Worm (Caenorhabditis elegans) whole organism, L1 larva: ENCODE measurements around the gene imph-1.

Source experiments
- C04F5.9 ChIP-seq: sonication (generic microtip); optimal IDR thresholded peaks from 2 replicates; lab custom pipeline; 2016; ENCODE audit warnings: missing genetic modification characterization, missing compliant biosample characterization
- C16A3.4 ChIP-seq: fragments of 150-350 bp; optimal IDR thresholded peaks from 2 replicates; lab custom pipeline; 2014; ENCODE audit warnings: missing biosample characterization, missing genetic modification characterization
- C34B4.2 ChIP-seq: sonication (generic microtip); optimal IDR thresholded peaks from 2 replicates; lab custom pipeline; 2017; ENCODE audit warnings: mild to moderate bottlenecking, missing genetic modification characterization, missing compliant biosample characterization
- aly-2 ChIP-seq: fragments of 150-350 bp; optimal IDR thresholded peaks from 2 replicates; lab custom pipeline; 2014; ENCODE audit warnings: missing biosample characterization, missing genetic modification characterization
- blmp-1 ChIP-seq: fragments of 150-350 bp; optimal IDR thresholded peaks from 2 replicates; lab custom pipeline; 2014; ENCODE audit warnings: missing biosample characterization, missing genetic modification characterization
- ceh-8 ChIP-seq: fragments of 200-800 bp; sonication (Bioruptor generic); optimal IDR thresholded peaks from 2 replicates; lab custom pipeline; 2018; ENCODE audit warnings: mild to moderate bottlenecking, missing genetic modification characterization, moderate library complexity, missing compliant biosample characterization
- ces-1 ChIP-seq: fragments of 150-350 bp; optimal IDR thresholded peaks from 2 replicates; lab custom pipeline; 2014; ENCODE audit warnings: missing biosample characterization, missing genetic modification reagents, missing genetic modification characterization
- dpl-1 ChIP-seq, 3 experiments: fragments of 150-350 bp in 2 of 3; sonication (generic microtip) in 1 of 3; optimal IDR thresholded peaks; 2 replicates each; lab custom pipeline; 2014 to 2017; ENCODE audit warnings: missing biosample characterization in 3 of 3, missing genetic modification characterization in 3 of 3, missing genetic modification reagents in 3 of 3
- dsc-1 ChIP-seq: sonication (generic microtip); optimal IDR thresholded peaks from 2 replicates; lab custom pipeline; 2016; ENCODE audit warnings: mild to moderate bottlenecking, missing genetic modification characterization, missing compliant biosample characterization
- efl-1 ChIP-seq, 4 experiments: fragments of 150-350 bp; optimal IDR thresholded peaks in 3 of 4; peaks in 1 of 4; 1 replicate in 1 of 4; 2 replicates in 3 of 4; lab custom pipeline; 2014; ENCODE audit warnings: missing biosample characterization in 2 of 4, missing genetic modification characterization in 2 of 4, missing genetic modification reagents in 2 of 4
- efl-3 ChIP-seq: fragments of 200-800 bp; sonication (Bioruptor generic); optimal IDR thresholded peaks from 2 replicates; lab custom pipeline; 2018; ENCODE audit warnings: mild to moderate bottlenecking, missing genetic modification characterization, missing compliant biosample characterization
- fkh-10 ChIP-seq: sonication (generic microtip); optimal IDR thresholded peaks from 2 replicates; lab custom pipeline; 2017; ENCODE audit warnings: missing biosample characterization, missing genetic modification reagents, missing genetic modification characterization
- fkh-4 ChIP-seq: sonication (generic microtip); optimal IDR thresholded peaks from 2 replicates; lab custom pipeline; 2016; ENCODE audit warnings: missing compliant biosample characterization, missing genetic modification characterization, borderline replicate concordance
- fkh-8 ChIP-seq: sonication (generic microtip); optimal IDR thresholded peaks from 2 replicates; lab custom pipeline; 2016; ENCODE audit warnings: mild to moderate bottlenecking, missing genetic modification characterization, missing compliant biosample characterization
- hpl-2 ChIP-seq: fragments of 150-350 bp; optimal IDR thresholded peaks from 2 replicates; lab custom pipeline; 2014; ENCODE audit warnings: missing biosample characterization, missing genetic modification reagents, missing genetic modification characterization
- irx-1 ChIP-seq: sonication (generic microtip); optimal IDR thresholded peaks from 2 replicates; lab custom pipeline; 2016; ENCODE audit warnings: missing genetic modification characterization, missing compliant biosample characterization
- isw-1 ChIP-seq: fragments of 200-800 bp; sonication (Bioruptor generic); IDR thresholded peaks from 2 replicates; pipeline ENCODE4 v1.3.6; 2022; ENCODE audit warnings: missing genetic modification characterization, missing compliant biosample characterization
- jun-1 ChIP-seq: fragments of 150-350 bp; optimal IDR thresholded peaks from 2 replicates; lab custom pipeline; 2014; ENCODE audit warnings: missing biosample characterization, missing genetic modification reagents, missing genetic modification characterization
- lin-13 ChIP-seq: fragments of 150-350 bp; optimal IDR thresholded peaks from 2 replicates; lab custom pipeline; 2014; ENCODE audit warnings: missing biosample characterization, missing genetic modification reagents, missing genetic modification characterization
- lin-35 ChIP-seq, 2 experiments: fragments of 150-350 bp; optimal IDR thresholded peaks; 2 replicates each; lab custom pipeline; 2014; ENCODE audit warnings: missing biosample characterization in 2 of 2, missing genetic modification characterization in 2 of 2, missing genetic modification reagents in 2 of 2
- lin-39 ChIP-seq: fragments of 150-350 bp; optimal IDR thresholded peaks from 2 replicates; lab custom pipeline; 2014; ENCODE audit warnings: missing biosample characterization, missing genetic modification reagents, missing genetic modification characterization
- lsy-2 ChIP-seq, 2 experiments: fragments of 150-350 bp; optimal IDR thresholded peaks; 2 replicates each; lab custom pipeline; 2014; ENCODE audit warnings: missing biosample characterization in 2 of 2, missing genetic modification characterization in 2 of 2
- mab-9 ChIP-seq: fragments of 200-800 bp; sonication (Bioruptor generic); IDR thresholded peaks from 2 replicates; pipeline ENCODE4 v1.3.6; 2022; ENCODE audit warnings: missing genetic modification reagents, missing genetic modification characterization, missing compliant biosample characterization
- mep-1 ChIP-seq: fragments of 150-350 bp; optimal IDR thresholded peaks from 2 replicates; lab custom pipeline; 2014; ENCODE audit warnings: missing biosample characterization, missing genetic modification characterization
- nhr-12 ChIP-seq: sonication (generic microtip); optimal IDR thresholded peaks from 2 replicates; lab custom pipeline; 2017; ENCODE audit warnings: missing biosample characterization, missing genetic modification characterization
- nhr-19 ChIP-seq: fragments of 200-800 bp; sonication (Bioruptor generic); conservative IDR thresholded peaks from 2 replicates; pipeline ENCODE4 v1.3.6; 2022; ENCODE audit warnings: missing genetic modification characterization, missing compliant biosample characterization
- nhr-20 ChIP-seq: sonication (generic microtip); optimal IDR thresholded peaks from 2 replicates; lab custom pipeline; 2016; ENCODE audit warnings: mild to moderate bottlenecking, missing genetic modification characterization, missing compliant biosample characterization
- nhr-237 ChIP-seq: fragments of 150-350 bp; optimal IDR thresholded peaks from 2 replicates; lab custom pipeline; 2014; ENCODE audit warnings: missing biosample characterization, missing genetic modification characterization
- nhr-47 ChIP-seq: sonication (generic microtip); optimal IDR thresholded peaks from 2 replicates; lab custom pipeline; 2016; ENCODE audit warnings: mild to moderate bottlenecking, missing genetic modification characterization, moderate library complexity, missing compliant biosample characterization
- nhr-71 ChIP-seq: sonication (generic microtip); optimal IDR thresholded peaks from 2 replicates; lab custom pipeline; 2016; ENCODE audit warnings: mild to moderate bottlenecking, missing genetic modification characterization, moderate library complexity, missing compliant biosample characterization
- nhr-76 ChIP-seq: sonication (generic microtip); optimal IDR thresholded peaks from 2 replicates; lab custom pipeline; 2017; ENCODE audit warnings: missing biosample characterization, missing genetic modification characterization
- nhr-77 ChIP-seq: fragments of 150-350 bp; optimal IDR thresholded peaks from 2 replicates; lab custom pipeline; 2014; ENCODE audit warnings: missing biosample characterization, missing genetic modification characterization
- nhr-84 ChIP-seq: sonication (generic microtip); optimal IDR thresholded peaks from 2 replicates; lab custom pipeline; 2017; ENCODE audit warnings: missing biosample characterization, missing genetic modification characterization
- nhr-90 ChIP-seq: sonication (generic microtip); optimal IDR thresholded peaks from 2 replicates; lab custom pipeline; 2016; ENCODE audit warnings: mild to moderate bottlenecking, missing genetic modification characterization, missing compliant biosample characterization; ENCODE audit not compliant: poor library complexity
- pag-3 ChIP-seq: sonication (generic microtip); optimal IDR thresholded peaks from 2 replicates; lab custom pipeline; 2017; ENCODE audit warnings: missing genetic modification characterization, mild to moderate bottlenecking, missing compliant biosample characterization, antibody characterized with exemption, borderline replicate concordance; ENCODE audit not compliant: insufficient read depth
- pax-3 ChIP-seq: fragments of 200-800 bp; sonication (Bioruptor generic); optimal IDR thresholded peaks from 2 replicates; lab custom pipeline; 2018; ENCODE audit warnings: mild to moderate bottlenecking, missing genetic modification characterization, moderate library complexity, missing compliant biosample characterization
- skn-1 ChIP-seq: fragments of 150-350 bp; optimal IDR thresholded peaks from 2 replicates; lab custom pipeline; 2014; ENCODE audit warnings: missing biosample characterization, missing genetic modification characterization
- sox-4 ChIP-seq: sonication (generic microtip); optimal IDR thresholded peaks from 2 replicates; lab custom pipeline; 2016; ENCODE audit warnings: missing genetic modification characterization, missing compliant biosample characterization
- sptf-1 ChIP-seq: fragments of 150-350 bp; optimal IDR thresholded peaks from 2 replicates; lab custom pipeline; 2014; ENCODE audit warnings: missing biosample characterization, missing genetic modification characterization
- sup-37 ChIP-seq: fragments of 200-800 bp; sonication (Bioruptor generic); optimal IDR thresholded peaks from 2 replicates; lab custom pipeline; 2018; ENCODE audit warnings: mild to moderate bottlenecking, missing genetic modification characterization, missing compliant biosample characterization
- swsn-7 ChIP-seq: sonication (generic microtip); optimal IDR thresholded peaks from 2 replicates; lab custom pipeline; 2016; ENCODE audit warnings: missing genetic modification characterization, missing compliant biosample characterization
- tbx-2 ChIP-seq: sonication (generic microtip); optimal IDR thresholded peaks from 2 replicates; lab custom pipeline; 2016; ENCODE audit warnings: missing genetic modification characterization, missing compliant biosample characterization
- tlp-1 ChIP-seq: fragments of 150-350 bp; optimal IDR thresholded peaks from 2 replicates; lab custom pipeline; 2014; ENCODE audit warnings: missing biosample characterization, missing genetic modification characterization
- unc-130 ChIP-seq: fragments of 150-350 bp; optimal IDR thresholded peaks from 2 replicates; lab custom pipeline; 2017; ENCODE audit warnings: missing biosample characterization, missing genetic modification characterization, inconsistent platforms
- unc-30 ChIP-seq: sonication (generic microtip); optimal IDR thresholded peaks from 2 replicates; lab custom pipeline; 2017; ENCODE audit warnings: missing biosample characterization, missing genetic modification characterization
- unc-86 ChIP-seq: sonication (generic microtip); optimal IDR thresholded peaks from 2 replicates; lab custom pipeline; 2016; ENCODE audit warnings: missing genetic modification characterization, missing compliant biosample characterization
- xbp-1 ChIP-seq: sonication (generic microtip); optimal IDR thresholded peaks from 2 replicates; lab custom pipeline; 2016; ENCODE audit warnings: missing genetic modification characterization, missing compliant biosample characterization
- zag-1 ChIP-seq: fragments of 150-350 bp; optimal IDR thresholded peaks from 2 replicates; lab custom pipeline; 2014; ENCODE audit warnings: missing biosample characterization, missing genetic modification characterization
- ztf-11 ChIP-seq, 2 experiments: sonication (generic microtip); optimal IDR thresholded peaks; 2 replicates each; lab custom pipeline; 2016 to 2017; ENCODE audit warnings: missing genetic modification characterization in 2 of 2, missing biosample characterization in 1 of 2, missing compliant biosample characterization in 1 of 2
- ztf-4 ChIP-seq: fragments of 150-350 bp; optimal IDR thresholded peaks from 2 replicates; lab custom pipeline; 2014; ENCODE audit warnings: missing biosample characterization, missing genetic modification characterization

imph-1 gene

DNA sequence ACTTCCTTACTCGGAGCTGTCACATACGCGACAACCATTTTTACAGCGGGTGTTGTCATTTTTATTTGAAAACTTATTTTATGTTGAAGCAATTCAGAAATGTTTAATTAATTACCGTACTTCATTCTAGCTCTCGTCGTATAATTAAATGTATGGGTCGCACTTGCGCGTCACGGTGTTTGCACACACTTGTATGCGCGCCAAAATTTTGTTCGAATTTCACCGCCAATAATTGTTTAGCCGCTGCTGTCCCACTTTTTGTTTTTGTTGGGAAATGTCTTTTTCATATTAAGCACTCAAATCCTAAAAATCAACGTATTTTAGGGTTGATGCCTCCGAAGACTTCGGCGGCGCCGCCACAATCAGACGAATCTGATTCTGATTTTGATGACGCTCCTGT lies 33.8 kb downstream of the imph-1 start, which contains the start of the genes F35G12.7 and smc-4 (continued):
- TF ChIP-seq aly-2 (no peak), hpl-2 (GFP tag; lab: Kevin White, UChicago) (no peak), dsc-1 (tag; lab: Kevin White, UChicago) (peak; percentile 64), C34B4.2 (tag; lab: Kevin White, UChicago) (no peak), lin-35 (GFP tag; optimal IDR thresholded peaks at IDR 0.05; lab: Kevin White, UChicago) (peak; percentile 87 to 94), fkh-4 (tag; lab: Kevin White, UChicago) (no peak), jun-1 (no peak), pag-3 (tag; lab: Kevin White, UChicago) (no peak), sup-37 (GFP tag; lab: Kevin White, UChicago) (no peak), nhr-12 (tag; lab: Kevin White, UChicago) (no peak), lsy-2 (tag; optimal IDR thresholded peaks at IDR 0.05; lab: Kevin White, UChicago) (peak; percentile 91 to 96), unc-86 (tag; lab: Kevin White, UChicago) (peak; percentile 6), ztf-4 (peak; percentile 26), lin-39 (tag; lab: Kevin White, UChicago) (peak; percentile 15), xbp-1 (peak; percentile 58), mep-1 (peak; percentile 79), unc-130 (tag; lab: Kevin White, UChicago) (peak; percentile 71), nhr-90 (tag; lab: Kevin White, UChicago) (peak; percentile 38), sox-4 (tag; lab: Kevin White, UChicago) (no peak), nhr-71 (tag; lab: Kevin White, UChicago) (peak; percentile 73), unc-30 (tag; lab: Kevin White, UChicago) (no peak), zag-1 (tag; lab: Kevin White, UChicago) (no peak), nhr-77 (tag; lab: Kevin White, UChicago) (no peak), nhr-19 (peak; percentile 71), efl-1 (optimal IDR thresholded peaks at IDR 0.05; lab: Kevin White, UChicago) (peak; percentile 81 to 89), efl-1 (GFP tag; optimal IDR thresholded peaks at IDR 0.05 in 1 of 2; lab: Kevin White, UChicago) (peak; percentile 89 to 99), efl-3 (GFP tag; lab: Kevin White, UChicago) (no peak), tlp-1 (tag; lab: Kevin White, UChicago) (no peak), dpl-1 (GFP tag; optimal IDR thresholded peaks at IDR 0.05; lab: Kevin White, UChicago) (peak; percentile 86 to 91 (median 91)), nhr-84 (tag; lab: Kevin White, UChicago) (no peak), fkh-10 (GFP tag; lab: Kevin White, UChicago) (no peak), C04F5.9 (tag; lab: Kevin White, UChicago) (peak; percentile 48), ces-1 (no peak), C16A3.4 (peak; percentile 70), nhr-47 (tag; lab: Kevin White, UChicago) (peak; percentile 72), blmp-1 (tag; lab: Kevin White, UChicago) (no peak), mab-9 (GFP tag; lab: Robert Waterston, UW) (peak; percentile 41; the same call in 1 of the 2 replicates), isw-1 (peak; percentile 51), swsn-7 (tag; lab: Kevin White, UChicago) (peak; percentile 64), sptf-1 (tag; lab: Kevin White, UChicago) (no peak), tbx-2 (tag; lab: Kevin White, UChicago) (peak; percentile 58), lin-13 (GFP tag; lab: Kevin White, UChicago) (peak; percentile 4), nhr-237 (no peak), pax-3 (no peak), fkh-8 (peak; percentile 26), nhr-76 (no peak), skn-1 (tag; lab: Kevin White, UChicago) (no peak), ceh-8 (GFP tag; lab: Kevin White, UChicago) (peak; percentile 34), nhr-20 (tag; lab: Kevin White, UChicago) (peak; percentile 61), irx-1 (tag; lab: Kevin White, UChicago) (peak; percentile 46), ztf-11 (tag; optimal IDR thresholded peaks at IDR 0.05; lab: Kevin White, UChicago) (peak in 1 of 2 experiments; percentile 17)
